Fruit fly (Drosophila melanogaster) whole organism, prepupa: ENCODE data around the gene CG9396.
A peak's percentile ranks its signal among the peaks of the same experiment; 100 is the strongest.

Experiments used
- Blimp-1 ChIP-seq: fragments of 200-800 bp; sonication (Bioruptor generic); optimal IDR thresholded peaks from 3 replicates; lab custom pipeline; 2017; ENCODE audit warnings: missing biosample characterization, missing genetic modification characterization, mild to moderate bottlenecking, moderate library complexity, missing genetic modification reagents
- CG10669 ChIP-seq: fragments of 200-800 bp; sonication (Bioruptor generic); optimal IDR thresholded peaks from 3 replicates; lab custom pipeline; 2018; ENCODE audit warnings: missing biosample characterization, mild to moderate bottlenecking, missing genetic modification characterization, moderate library complexity
- CG31627 ChIP-seq: fragments of 200-800 bp; sonication (Bioruptor generic); optimal IDR thresholded peaks from 3 replicates; lab custom pipeline; 2016; ENCODE audit warnings: missing biosample characterization, missing genetic modification characterization
- CG9139 ChIP-seq: fragments of 200-800 bp; sonication (Bioruptor generic); optimal IDR thresholded peaks from 3 replicates; lab custom pipeline; 2017; ENCODE audit warnings: missing biosample characterization, mild to moderate bottlenecking, missing genetic modification characterization
- OdsH ChIP-seq: fragments of 200-800 bp; sonication (Bioruptor generic); optimal IDR thresholded peaks from 3 replicates; lab custom pipeline; 2016; ENCODE audit warnings: missing biosample characterization, missing genetic modification characterization
- Smox ChIP-seq: fragments of 200-800 bp; sonication (Bioruptor generic); optimal IDR thresholded peaks from 3 replicates; lab custom pipeline; 2016; ENCODE audit warnings: missing biosample characterization, missing genetic modification characterization
- Sox102F ChIP-seq: fragments of 200-800 bp; sonication (Bioruptor generic); optimal IDR thresholded peaks from 2 replicates; lab custom pipeline; 2016; ENCODE audit warnings: missing biosample characterization, mild to moderate bottlenecking, missing genetic modification characterization
- salr ChIP-seq, 2 experiments: fragments of 200-800 bp; sonication (Bioruptor generic); optimal IDR thresholded peaks; 3 replicates each; lab custom pipeline; 2016 to 2018; ENCODE audit warnings: missing biosample characterization in 2 of 2, missing genetic modification characterization in 2 of 2, mild to moderate bottlenecking in 1 of 2

DNA sequence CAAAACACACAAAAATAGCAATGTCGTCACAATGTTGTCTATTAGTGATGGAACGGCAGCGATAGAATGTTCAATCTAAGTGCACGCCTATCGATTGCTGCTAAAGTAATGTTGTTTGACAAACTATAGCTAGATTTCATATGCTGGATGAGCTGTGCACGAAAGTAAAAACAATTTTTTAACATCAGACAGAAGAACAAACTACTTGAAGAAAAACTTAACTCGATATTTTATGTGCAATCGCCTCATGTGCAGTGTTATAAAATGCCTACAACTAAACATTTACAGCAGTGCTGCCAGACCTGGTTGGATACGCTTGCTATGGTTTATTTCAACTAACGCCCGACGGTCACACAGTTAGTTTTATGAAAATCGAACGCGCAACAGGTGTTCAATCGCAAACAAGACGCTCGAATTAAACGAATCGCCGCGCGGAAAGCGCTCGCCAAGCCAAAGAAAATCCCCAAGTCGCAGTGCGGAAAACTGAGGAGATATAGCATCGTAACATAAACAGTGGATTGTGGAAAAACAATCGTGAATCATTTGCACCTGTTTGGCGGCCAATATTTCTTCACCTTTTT is 19.6 kb upstream of the CG9396 start, which contains the start of the genes bocks and CG8312:
- TF ChIP-seq CG10669 (GFP tag; lab: Kevin White, UChicago) = no peak
- TF ChIP-seq CG31627 (GFP tag; lab: Kevin White, UChicago) = peak; percentile 52
- TF ChIP-seq Blimp-1 (GFP tag; lab: Kevin White, UChicago) = no peak
- TF ChIP-seq Sox102F (GFP tag; lab: Kevin White, UChicago) = no peak
- TF ChIP-seq OdsH (GFP tag; lab: Kevin White, UChicago) = no peak
- TF ChIP-seq Smox (GFP tag; lab: Kevin White, UChicago) = no peak
- no peak for TF ChIP-seq salr (GFP tag; optimal IDR thresholded peaks at IDR 0.05; lab: Kevin White, UChicago)
- no peak for TF ChIP-seq CG9139 (GFP tag; lab: Kevin White, UChicago)
